Fruit fly (Drosophila melanogaster) whole organism, embryonic: ENCODE data around the gene CG14383.

Source experiments
- CG10267 ChIP-seq: fragments of 200-800 bp; sonication (Bioruptor generic); optimal IDR thresholded peaks from 2 replicates; lab custom pipeline; 2018; ENCODE audit warnings: missing biosample characterization, mild to moderate bottlenecking, missing genetic modification characterization, moderate library complexity
- CG13287 ChIP-seq: fragments of 200-800 bp; sonication (Bioruptor generic); IDR thresholded peaks from 2 replicates; pipeline ENCODE4 v1.3.6; 2022; ENCODE audit warnings: missing biosample characterization, missing genetic modification characterization; ENCODE audit not compliant: partially characterized antibody
- CG14667 ChIP-seq: fragments of 200-800 bp; sonication (Bioruptor generic); IDR thresholded peaks from 2 replicates; pipeline ENCODE4 v1.3.6; 2022; ENCODE audit warnings: missing biosample characterization, missing genetic modification characterization
- CG18011 ChIP-seq: fragments of 200-800 bp; sonication (Bioruptor generic); optimal IDR thresholded peaks from 2 replicates; lab custom pipeline; 2017; ENCODE audit warnings: missing biosample characterization, missing genetic modification characterization, mild to moderate bottlenecking, moderate library complexity, missing genotype
- CG2116 ChIP-seq: fragments of 200-800 bp; sonication (Bioruptor generic); optimal IDR thresholded peaks from 3 replicates; lab custom pipeline; 2018; ENCODE audit warnings: missing biosample characterization, mild to moderate bottlenecking, missing genetic modification characterization
- CG2199 ChIP-seq: fragments of 200-800 bp; sonication (Bioruptor generic); IDR thresholded peaks from 3 replicates; pipeline ENCODE4 v1.3.6; 2022; ENCODE audit warnings: missing biosample characterization, missing genetic modification characterization
- CG3407 ChIP-seq: fragments of 200-800 bp; sonication (Bioruptor generic); optimal IDR thresholded peaks from 2 replicates; lab custom pipeline; 2018; ENCODE audit warnings: missing biosample characterization, mild to moderate bottlenecking, missing genetic modification characterization
- CG34422 ChIP-seq: fragments of 200-800 bp; sonication (Bioruptor generic); IDR thresholded peaks from 3 replicates; pipeline ENCODE4 v1.3.6; 2022; ENCODE audit warnings: missing biosample characterization, missing genetic modification characterization
- CG6254 ChIP-seq: fragments of 200-800 bp; sonication (Bioruptor generic); optimal IDR thresholded peaks from 3 replicates; lab custom pipeline; 2017; ENCODE audit warnings: mild to moderate bottlenecking, missing biosample characterization, missing genetic modification reagents, missing genetic modification characterization
- CG7786 ChIP-seq: fragments of 200-800 bp; sonication (Bioruptor generic); optimal IDR thresholded peaks from 2 replicates; lab custom pipeline; 2016; ENCODE audit warnings: missing biosample characterization, missing genetic modification characterization
- CG7963 ChIP-seq: fragments of 200-800 bp; sonication (Bioruptor generic); IDR thresholded peaks from 3 replicates; pipeline ENCODE4 v1.3.6; 2022; ENCODE audit warnings: missing biosample characterization, missing genetic modification characterization; ENCODE audit not compliant: partially characterized antibody
- CG8944 ChIP-seq: fragments of 200-800 bp; sonication (Bioruptor generic); optimal IDR thresholded peaks from 3 replicates; lab custom pipeline; 2016; ENCODE audit warnings: missing biosample characterization, missing genetic modification characterization
- CG9932 ChIP-seq: fragments of 200-800 bp; sonication (Bioruptor generic); IDR thresholded peaks from 2 replicates; pipeline ENCODE4 v1.3.6; 2022; ENCODE audit warnings: missing biosample characterization, missing genetic modification characterization
- CrebB ChIP-seq: fragments of 200-800 bp; sonication (Bioruptor generic); optimal IDR thresholded peaks from 3 replicates; lab custom pipeline; 2018; ENCODE audit warnings: missing biosample characterization, mild to moderate bottlenecking, missing genetic modification characterization
- Dad ChIP-seq: fragments of 200-800 bp; sonication (Bioruptor generic); optimal IDR thresholded peaks from 3 replicates; lab custom pipeline; 2016; ENCODE audit warnings: missing biosample characterization, missing genetic modification characterization
- Dek ChIP-seq: fragments of 200-800 bp; sonication (Bioruptor generic); optimal IDR thresholded peaks from 3 replicates; lab custom pipeline; 2019; ENCODE audit warnings: missing biosample characterization, mild to moderate bottlenecking, missing genetic modification characterization, moderate library complexity
- Dip3 ChIP-seq: fragments of 200-800 bp; sonication (Bioruptor generic); optimal IDR thresholded peaks from 3 replicates; lab custom pipeline; 2016; ENCODE audit warnings: missing biosample characterization, missing genetic modification characterization
- Dll ChIP-seq: fragments of 200-800 bp; sonication (Bioruptor generic); IDR thresholded peaks from 4 replicates; pipeline ENCODE4 v1.3.6; 2022; ENCODE audit warnings: missing biosample characterization, missing genetic modification characterization; ENCODE audit not compliant: partially characterized antibody
- Dp ChIP-seq: fragments of 200-800 bp; sonication (Bioruptor generic); optimal IDR thresholded peaks from 2 replicates; lab custom pipeline; 2018; ENCODE audit warnings: missing biosample characterization, mild to moderate bottlenecking, missing genetic modification characterization, moderate library complexity
- Dref ChIP-seq: fragments of 200-800 bp; sonication (Bioruptor generic); IDR thresholded peaks from 2 replicates; pipeline ENCODE4 v1.3.6; 2022; ENCODE audit warnings: missing biosample characterization, missing genetic modification characterization
- Ets65A ChIP-seq: fragments of 200-800 bp; sonication (Bioruptor generic); peaks from one replicate; lab custom pipeline; 2016; ENCODE audit warnings: missing biosample characterization, missing genetic modification characterization
- Ets97D ChIP-seq: fragments of 200-800 bp; sonication (Bioruptor generic); optimal IDR thresholded peaks from 3 replicates; lab custom pipeline; 2016; ENCODE audit warnings: missing biosample characterization, missing genetic modification characterization
- GATAe ChIP-seq: fragments of 200-800 bp; sonication (Bioruptor generic); conservative IDR thresholded peaks from 2 replicates; pipeline ENCODE4 v1.3.6; 2022; ENCODE audit warnings: missing biosample characterization, missing genetic modification characterization
- H2.0 ChIP-seq: fragments of 200-800 bp; sonication (Bioruptor generic); IDR thresholded peaks from 2 replicates; pipeline ENCODE4 v1.3.6; 2022; ENCODE audit warnings: missing biosample characterization, missing genetic modification characterization
- Hmx ChIP-seq: fragments of 200-800 bp; sonication (Bioruptor generic); optimal IDR thresholded peaks from 2 replicates; lab custom pipeline; 2016; ENCODE audit warnings: missing biosample characterization, missing genetic modification characterization
- Hr39 ChIP-seq: fragments of >200 bp; optimal IDR thresholded peaks from 2 replicates; lab custom pipeline; 2017
- Lim3 ChIP-seq: fragments of 200-800 bp; sonication (Bioruptor generic); IDR thresholded peaks from 2 replicates; pipeline ENCODE4 v1.3.6; 2022; ENCODE audit warnings: missing biosample characterization, missing genetic modification characterization
- Mad ChIP-seq: fragments of 200-800 bp; sonication (Bioruptor generic); optimal IDR thresholded peaks from 2 replicates; lab custom pipeline; 2016; ENCODE audit warnings: missing biosample characterization, missing genetic modification characterization
- Pdp1 ChIP-seq, 2 experiments: fragments of 200-800 bp; sonication (Bioruptor generic); optimal IDR thresholded peaks; 3 replicates each; lab custom pipeline; 2016; ENCODE audit warnings: missing biosample characterization in 2 of 2, missing genetic modification characterization in 2 of 2, mild to moderate bottlenecking in 1 of 2, moderate library complexity in 1 of 2
- Ssrp ChIP-seq: fragments of 200-800 bp; sonication (Bioruptor generic); optimal IDR thresholded peaks from 2 replicates; lab custom pipeline; 2018; ENCODE audit warnings: missing biosample characterization, mild to moderate bottlenecking, missing genetic modification characterization, moderate library complexity
- Stat92E ChIP-seq, 3 experiments: fragments of >200 bp in 2 of 3; fragments of 200-800 bp in 1 of 3; sonication (Bioruptor generic) in 1 of 3; optimal IDR thresholded peaks; 2 replicates each; lab custom pipeline; 2017 to 2019; ENCODE audit warnings: missing biosample characterization in 3 of 3, missing genetic modification characterization in 3 of 3, mild to moderate bottlenecking in 1 of 3, moderate library complexity in 1 of 3
- YL-1 ChIP-seq: fragments of 200-800 bp; sonication (Bioruptor generic); optimal IDR thresholded peaks from 3 replicates; lab custom pipeline; 2017; ENCODE audit warnings: missing biosample characterization, mild to moderate bottlenecking, missing genetic modification characterization
- abd-A ChIP-seq: fragments of 200-800 bp; sonication (Bioruptor generic); optimal IDR thresholded peaks from 3 replicates; lab custom pipeline; 2019; ENCODE audit warnings: missing biosample characterization, mild to moderate bottlenecking, missing genetic modification characterization, moderate library complexity
- amos ChIP-seq: fragments of 200-800 bp; sonication (Bioruptor generic); IDR thresholded peaks from 2 replicates; pipeline ENCODE4 v1.3.6; 2022; ENCODE audit warnings: missing biosample characterization, missing genetic modification characterization; ENCODE audit not compliant: partially characterized antibody
- ato ChIP-seq: fragments of 200-800 bp; sonication (Bioruptor generic); IDR thresholded peaks from 2 replicates; pipeline ENCODE4 v1.3.6; 2022; ENCODE audit warnings: missing biosample characterization, missing genetic modification characterization; ENCODE audit not compliant: partially characterized antibody
- cato ChIP-seq: fragments of 200-800 bp; sonication (Bioruptor generic); optimal IDR thresholded peaks from 2 replicates; lab custom pipeline; 2016; ENCODE audit warnings: missing biosample characterization, missing genetic modification characterization, borderline replicate concordance
- chm ChIP-seq: fragments of 200-800 bp; sonication (Bioruptor generic); IDR thresholded peaks from 2 replicates; pipeline ENCODE4 v1.3.6; 2022; ENCODE audit warnings: missing biosample characterization, missing genetic modification characterization
- gem ChIP-seq: fragments of 200-800 bp; sonication (Bioruptor generic); optimal IDR thresholded peaks from 2 replicates; lab custom pipeline; 2019; ENCODE audit warnings: missing biosample characterization, mild to moderate bottlenecking, missing genetic modification characterization, moderate library complexity
- gfzf ChIP-seq: fragments of 200-800 bp; sonication (Bioruptor generic); optimal IDR thresholded peaks from 2 replicates; lab custom pipeline; 2016; ENCODE audit warnings: missing biosample characterization, mild to moderate bottlenecking, missing genetic modification characterization, moderate library complexity
- grau ChIP-seq: fragments of 200-800 bp; optimal IDR thresholded peaks from 3 replicates; lab custom pipeline; 2019; ENCODE audit warnings: missing biosample characterization, mild to moderate bottlenecking, missing genetic modification characterization, moderate library complexity
- h ChIP-seq: fragments of >200 bp; optimal IDR thresholded peaks from 2 replicates; lab custom pipeline; 2017
- hbn ChIP-seq: fragments of 200-800 bp; sonication (Bioruptor generic); IDR thresholded peaks from 2 replicates; pipeline ENCODE4 v1.3.6; 2022; ENCODE audit warnings: missing biosample characterization, missing genetic modification characterization; ENCODE audit not compliant: partially characterized antibody
- insv ChIP-seq, 2 experiments: fragments of 200-800 bp; sonication (Bioruptor generic); optimal IDR thresholded peaks; 3 replicates each; lab custom pipeline; 2016 to 2018; ENCODE audit warnings: missing biosample characterization in 2 of 2, missing genetic modification characterization in 2 of 2
- pfk ChIP-seq: fragments of 200-800 bp; sonication (Bioruptor generic); optimal IDR thresholded peaks from 2 replicates; lab custom pipeline; 2018; ENCODE audit warnings: missing biosample characterization, mild to moderate bottlenecking, missing genetic modification characterization, moderate library complexity
- ranshi ChIP-seq: fragments of 200-800 bp; sonication (Bioruptor generic); IDR thresholded peaks from 2 replicates; pipeline ENCODE4 v1.3.6; 2022; ENCODE audit warnings: missing biosample characterization, missing genetic modification characterization
- sd ChIP-seq: fragments of 200-800 bp; sonication (Bioruptor generic); optimal IDR thresholded peaks from 3 replicates; lab custom pipeline; 2018; ENCODE audit warnings: missing biosample characterization, mild to moderate bottlenecking, missing genetic modification characterization, moderate library complexity
- sr ChIP-seq: fragments of 200-800 bp; sonication (Bioruptor generic); IDR thresholded peaks from 3 replicates; pipeline ENCODE4 v1.3.6; 2022; ENCODE audit warnings: missing biosample characterization, missing genetic modification characterization
- toy ChIP-seq: fragments of 200-800 bp; sonication (Bioruptor generic); IDR thresholded peaks from 2 replicates; pipeline ENCODE4 v1.3.6; 2022; ENCODE audit warnings: missing biosample characterization, missing genetic modification characterization
- unc-4 ChIP-seq: fragments of 200-800 bp; sonication (Bioruptor generic); IDR thresholded peaks from 2 replicates; pipeline ENCODE4 v1.3.6; 2022; ENCODE audit warnings: missing biosample characterization, missing genetic modification characterization; ENCODE audit not compliant: partially characterized antibody
- vfl ChIP-seq: fragments of 200-800 bp; sonication (Bioruptor generic); optimal IDR thresholded peaks from 2 replicates; lab custom pipeline; 2016; ENCODE audit warnings: missing biosample characterization, missing genetic modification characterization

The CG14383 gene

dm6 chr3R:12980628-12981219 lies 7.6 kb downstream of the CG14383 start, which contains the start of gene Paip2 (continued):
- TF ChIP-seq amos (GFP tag; lab: Robert Waterston, UW) (peak; percentile 95), CG34422 (GFP tag; lab: Robert Waterston, UW) (no peak), cato (GFP tag; lab: Kevin White, UChicago) (no peak), CG6254 (no peak), hbn (GFP tag; lab: Robert Waterston, UW) (peak; percentile 98), insv (GFP tag; optimal IDR thresholded peaks at IDR 0.05; lab: Kevin White, UChicago) (peak in 1 of 2 experiments; percentile 32), Ets97D (peak; percentile 79), CG2199 (GFP tag; lab: Robert Waterston, UW) (peak; percentile 65; the same call in 1 of the 3 replicates), CG13287 (peak; percentile 98), CrebB (tag; lab: Kevin White, UChicago) (no peak), unc-4 (GFP tag; lab: Robert Waterston, UW) (peak; percentile 98), toy (GFP tag; lab: Robert Waterston, UW) (no peak), pfk (GFP tag; lab: Kevin White, UChicago) (no peak), CG7963 (GFP tag; lab: Robert Waterston, UW) (peak; percentile 94), CG14667 (GFP tag; lab: Robert Waterston, UW) (no peak), Dref (GFP tag; lab: Robert Waterston, UW) (peak; percentile 82), GATAe (GFP tag; lab: Robert Waterston, UW) (no peak), CG10267 (peak; percentile 71), gfzf (peak; percentile 53), Hr39 (lab: Kevin White, UChicago) (no peak), gem (tag; lab: Kevin White, UChicago) (peak; percentile 25), ato (GFP tag; lab: Robert Waterston, UW) (peak; percentile 93), Ets65A (GFP tag; lab: Kevin White, UChicago) (peak; percentile 92), Stat92E (GFP tag; optimal IDR thresholded peaks at IDR 0.05; lab: Kevin White, UChicago) (peak in 1 of 3 experiments; percentile 77), grau (tag; lab: Kevin White, UChicago) (peak; percentile 15), abd-A (tag; lab: Kevin White, UChicago) (peak; percentile 85), CG8944 (peak; percentile 1), CG9932 (peak; percentile 42; the same call in 1 of the 2 replicates), Dip3 (GFP tag; lab: Kevin White, UChicago) (peak; percentile 9), sd (tag; lab: Kevin White, UChicago) (peak; percentile 71), Dek (peak; percentile 19), Hmx (GFP tag; lab: Kevin White, UChicago) (no peak), Dll (GFP tag; lab: Robert Waterston, UW) (peak; percentile 99), Ssrp (no peak), Lim3 (GFP tag; lab: Robert Waterston, UW) (no peak), sr (no peak), Pdp1 (GFP tag; optimal IDR thresholded peaks at IDR 0.05; lab: Kevin White, UChicago) (peak in 1 of 2 experiments; percentile 84), Dad (GFP tag; lab: Kevin White, UChicago) (peak; percentile 35), YL-1 (peak; percentile 73), ranshi (GFP tag; lab: Robert Waterston, UW) (no peak), CG7786 (GFP tag; lab: Kevin White, UChicago) (peak; percentile 9), Dp (GFP tag; lab: Kevin White, UChicago) (peak; percentile 91), vfl (GFP tag; lab: Kevin White, UChicago) (no peak), H2.0 (no peak), Mad (no peak), CG2116 (GFP tag; lab: Kevin White, UChicago) (peak; percentile 90), h (lab: Kevin White, UChicago) (no peak), CG18011 (GFP tag; lab: Kevin White, UChicago) (peak; percentile 88), chm (GFP tag; lab: Robert Waterston, UW) (peak; percentile 46; the same call in 1 of the 2 replicates), CG3407 (GFP tag; lab: Kevin White, UChicago) (no peak)
